Worm (Caenorhabditis elegans) whole organism, L1 larva: Measurements from ENCODE around the gene Y42G9A.1.

Experiments
- C34B4.2 ChIP-seq: sonication (generic microtip); optimal IDR thresholded peaks from 2 replicates; lab custom pipeline; 2017; ENCODE audit warnings: mild to moderate bottlenecking, missing genetic modification characterization, missing compliant biosample characterization
- F16B12.6 ChIP-seq: fragments of 150-350 bp; optimal IDR thresholded peaks from 2 replicates; lab custom pipeline; 2014; ENCODE audit warnings: missing biosample characterization, missing genetic modification characterization
- aha-1 ChIP-seq: fragments of 150-350 bp; optimal IDR thresholded peaks from 2 replicates; lab custom pipeline; 2014; ENCODE audit warnings: missing biosample characterization, missing genetic modification characterization
- alr-1 ChIP-seq: fragments of 200-800 bp; sonication (Bioruptor generic); optimal IDR thresholded peaks from 2 replicates; lab custom pipeline; 2018; ENCODE audit warnings: borderline replicate concordance, mild to moderate bottlenecking, missing genetic modification characterization, missing compliant biosample characterization
- ceh-63 ChIP-seq: fragments of 200-800 bp; sonication (Bioruptor generic); optimal IDR thresholded peaks from 2 replicates; lab custom pipeline; 2018; ENCODE audit warnings: mild to moderate bottlenecking, missing genetic modification characterization, missing compliant biosample characterization
- ces-1 ChIP-seq: fragments of 150-350 bp; optimal IDR thresholded peaks from 2 replicates; lab custom pipeline; 2014; ENCODE audit warnings: missing biosample characterization, missing genetic modification reagents, missing genetic modification characterization
- dpl-1 ChIP-seq, 3 experiments: fragments of 150-350 bp in 2 of 3; sonication (generic microtip) in 1 of 3; optimal IDR thresholded peaks; 2 replicates each; lab custom pipeline; 2014 to 2017; ENCODE audit warnings: missing biosample characterization in 3 of 3, missing genetic modification characterization in 3 of 3, missing genetic modification reagents in 3 of 3
- dsc-1 ChIP-seq: sonication (generic microtip); optimal IDR thresholded peaks from 2 replicates; lab custom pipeline; 2016; ENCODE audit warnings: mild to moderate bottlenecking, missing genetic modification characterization, missing compliant biosample characterization
- efl-1 ChIP-seq, 4 experiments: fragments of 150-350 bp; optimal IDR thresholded peaks in 3 of 4; peaks in 1 of 4; 1 replicate in 1 of 4; 2 replicates in 3 of 4; lab custom pipeline; 2014; ENCODE audit warnings: missing biosample characterization in 2 of 4, missing genetic modification characterization in 2 of 4, missing genetic modification reagents in 2 of 4
- egl-13 ChIP-seq: sonication (generic microtip); optimal IDR thresholded peaks from 2 replicates; lab custom pipeline; 2016; ENCODE audit warnings: missing genotype, missing genetic modification reagents, missing genetic modification characterization, missing compliant biosample characterization
- egl-27 ChIP-seq, 2 experiments: fragments of 150-350 bp in 1 of 2; sonication (generic microtip); optimal IDR thresholded peaks; 3 replicates each; lab custom pipeline; 2017 to 2018; ENCODE audit warnings: missing biosample characterization in 2 of 2, missing genetic modification characterization in 2 of 2, missing genetic modification reagents in 2 of 2
- elt-2 ChIP-seq: sonication (generic microtip); optimal IDR thresholded peaks from 2 replicates; lab custom pipeline; 2016; ENCODE audit warnings: missing genetic modification characterization, mild to moderate bottlenecking, inconsistent platforms, missing compliant biosample characterization, missing genetic modification reagents
- ets-5 ChIP-seq: fragments of 200-800 bp; sonication (Bioruptor generic); IDR thresholded peaks from 2 replicates; pipeline ENCODE4 v1.3.6; 2022; ENCODE audit warnings: missing genetic modification characterization, missing compliant biosample characterization
- fkh-10 ChIP-seq: sonication (generic microtip); optimal IDR thresholded peaks from 2 replicates; lab custom pipeline; 2017; ENCODE audit warnings: missing biosample characterization, missing genetic modification reagents, missing genetic modification characterization
- fkh-4 ChIP-seq: sonication (generic microtip); optimal IDR thresholded peaks from 2 replicates; lab custom pipeline; 2016; ENCODE audit warnings: missing compliant biosample characterization, missing genetic modification characterization, borderline replicate concordance
- fkh-8 ChIP-seq: sonication (generic microtip); optimal IDR thresholded peaks from 2 replicates; lab custom pipeline; 2016; ENCODE audit warnings: mild to moderate bottlenecking, missing genetic modification characterization, missing compliant biosample characterization
- grh-1 ChIP-seq: fragments of 200-800 bp; sonication (Bioruptor generic); IDR thresholded peaks from 2 replicates; pipeline ENCODE4 v1.3.6; 2022; ENCODE audit warnings: missing genetic modification reagents, missing genetic modification characterization, missing compliant biosample characterization
- hlh-17 ChIP-seq: fragments of 200-800 bp; sonication (Bioruptor generic); optimal IDR thresholded peaks from 2 replicates; lab custom pipeline; 2018; ENCODE audit warnings: missing genetic modification characterization, mild to moderate bottlenecking, missing compliant biosample characterization, moderate library complexity, borderline replicate concordance
- hpl-2 ChIP-seq: fragments of 150-350 bp; optimal IDR thresholded peaks from 2 replicates; lab custom pipeline; 2014; ENCODE audit warnings: missing biosample characterization, missing genetic modification reagents, missing genetic modification characterization
- irx-1 ChIP-seq: sonication (generic microtip); optimal IDR thresholded peaks from 2 replicates; lab custom pipeline; 2016; ENCODE audit warnings: missing genetic modification characterization, missing compliant biosample characterization
- isw-1 ChIP-seq: fragments of 200-800 bp; sonication (Bioruptor generic); IDR thresholded peaks from 2 replicates; pipeline ENCODE4 v1.3.6; 2022; ENCODE audit warnings: missing genetic modification characterization, missing compliant biosample characterization
- jun-1 ChIP-seq: fragments of 150-350 bp; optimal IDR thresholded peaks from 2 replicates; lab custom pipeline; 2014; ENCODE audit warnings: missing biosample characterization, missing genetic modification reagents, missing genetic modification characterization
- lin-14 ChIP-seq: fragments of 200-800 bp; sonication (Bioruptor generic); optimal IDR thresholded peaks from 2 replicates; lab custom pipeline; 2018; ENCODE audit warnings: mild to moderate bottlenecking, missing genetic modification characterization, moderate library complexity, missing compliant biosample characterization
- lin-35 ChIP-seq, 2 experiments: fragments of 150-350 bp; optimal IDR thresholded peaks; 2 replicates each; lab custom pipeline; 2014; ENCODE audit warnings: missing biosample characterization in 2 of 2, missing genetic modification characterization in 2 of 2, missing genetic modification reagents in 2 of 2
- lin-39 ChIP-seq: fragments of 150-350 bp; optimal IDR thresholded peaks from 2 replicates; lab custom pipeline; 2014; ENCODE audit warnings: missing biosample characterization, missing genetic modification reagents, missing genetic modification characterization
- mdl-1 ChIP-seq, 2 experiments: fragments of 150-350 bp; optimal IDR thresholded peaks; 2 replicates each; lab custom pipeline; 2014 to 2017; ENCODE audit warnings: missing biosample characterization in 2 of 2, missing genetic modification characterization in 2 of 2, inconsistent platforms in 1 of 2
- mep-1 ChIP-seq: fragments of 150-350 bp; optimal IDR thresholded peaks from 2 replicates; lab custom pipeline; 2014; ENCODE audit warnings: missing biosample characterization, missing genetic modification characterization
- nhr-12 ChIP-seq: sonication (generic microtip); optimal IDR thresholded peaks from 2 replicates; lab custom pipeline; 2017; ENCODE audit warnings: missing biosample characterization, missing genetic modification characterization
- nhr-19 ChIP-seq: fragments of 200-800 bp; sonication (Bioruptor generic); conservative IDR thresholded peaks from 2 replicates; pipeline ENCODE4 v1.3.6; 2022; ENCODE audit warnings: missing genetic modification characterization, missing compliant biosample characterization
- nhr-237 ChIP-seq: fragments of 150-350 bp; optimal IDR thresholded peaks from 2 replicates; lab custom pipeline; 2014; ENCODE audit warnings: missing biosample characterization, missing genetic modification characterization
- nhr-28 ChIP-seq: fragments of 150-350 bp; optimal IDR thresholded peaks from 2 replicates; lab custom pipeline; 2014; ENCODE audit warnings: missing biosample characterization, missing genetic modification characterization
- nhr-47 ChIP-seq: sonication (generic microtip); optimal IDR thresholded peaks from 2 replicates; lab custom pipeline; 2016; ENCODE audit warnings: mild to moderate bottlenecking, missing genetic modification characterization, moderate library complexity, missing compliant biosample characterization
- nhr-76 ChIP-seq: sonication (generic microtip); optimal IDR thresholded peaks from 2 replicates; lab custom pipeline; 2017; ENCODE audit warnings: missing biosample characterization, missing genetic modification characterization
- pax-3 ChIP-seq: fragments of 200-800 bp; sonication (Bioruptor generic); optimal IDR thresholded peaks from 2 replicates; lab custom pipeline; 2018; ENCODE audit warnings: mild to moderate bottlenecking, missing genetic modification characterization, moderate library complexity, missing compliant biosample characterization
- rnt-1 ChIP-seq: sonication (generic microtip); optimal IDR thresholded peaks from 2 replicates; lab custom pipeline; 2016; ENCODE audit warnings: mild to moderate bottlenecking, missing genetic modification characterization, moderate library complexity, missing compliant biosample characterization
- skn-1 ChIP-seq: fragments of 150-350 bp; optimal IDR thresholded peaks from 2 replicates; lab custom pipeline; 2014; ENCODE audit warnings: missing biosample characterization, missing genetic modification characterization
- sup-37 ChIP-seq: fragments of 200-800 bp; sonication (Bioruptor generic); optimal IDR thresholded peaks from 2 replicates; lab custom pipeline; 2018; ENCODE audit warnings: mild to moderate bottlenecking, missing genetic modification characterization, missing compliant biosample characterization
- tbx-2 ChIP-seq: sonication (generic microtip); optimal IDR thresholded peaks from 2 replicates; lab custom pipeline; 2016; ENCODE audit warnings: missing genetic modification characterization, missing compliant biosample characterization
- unc-86 ChIP-seq: sonication (generic microtip); optimal IDR thresholded peaks from 2 replicates; lab custom pipeline; 2016; ENCODE audit warnings: missing genetic modification characterization, missing compliant biosample characterization
- unc-98 ChIP-seq: fragments of 200-800 bp; sonication (Bioruptor generic); IDR thresholded peaks from 2 replicates; pipeline ENCODE4 v1.3.6; 2022; ENCODE audit warnings: missing genetic modification characterization, missing compliant biosample characterization
- xbp-1 ChIP-seq: sonication (generic microtip); optimal IDR thresholded peaks from 2 replicates; lab custom pipeline; 2016; ENCODE audit warnings: missing genetic modification characterization, missing compliant biosample characterization
- zip-4 ChIP-seq: fragments of 200-800 bp; sonication (Bioruptor generic); optimal IDR thresholded peaks from 2 replicates; lab custom pipeline; 2018; ENCODE audit warnings: mild to moderate bottlenecking, missing genetic modification characterization, moderate library complexity, missing compliant biosample characterization
- ztf-11 ChIP-seq, 2 experiments: sonication (generic microtip); optimal IDR thresholded peaks; 2 replicates each; lab custom pipeline; 2016 to 2017; ENCODE audit warnings: missing genetic modification characterization in 2 of 2, missing biosample characterization in 1 of 2, missing compliant biosample characterization in 1 of 2

Y42G9A.1 gene

ce11 chrIII:6194480-6194879 is 44.7 kb downstream of the Y42G9A.1 start, which contains the start of gene ugt-66:
Gene ugt-66, minus strand, starts transcription at chrIII:6194580.
- TF ChIP-seq unc-86 (tag; lab: Kevin White, UChicago) = no peak
- TF ChIP-seq fkh-10 = no peak
- no peak for TF ChIP-seq unc-98 (GFP tag; lab: Robert Waterston, UW)
- no peak for TF ChIP-seq xbp-1
- TF ChIP-seq C34B4.2 (tag; lab: Kevin White, UChicago) = no peak
- no peak for TF ChIP-seq lin-14 (GFP tag; lab: Kevin White, UChicago)
- no peak for TF ChIP-seq elt-2 (tag; lab: Kevin White, UChicago)
- TF ChIP-seq nhr-19 (GFP tag; lab: Robert Waterston, UW) = no peak
- TF ChIP-seq zip-4 (GFP tag; lab: Kevin White, UChicago) = no peak

DNA sequence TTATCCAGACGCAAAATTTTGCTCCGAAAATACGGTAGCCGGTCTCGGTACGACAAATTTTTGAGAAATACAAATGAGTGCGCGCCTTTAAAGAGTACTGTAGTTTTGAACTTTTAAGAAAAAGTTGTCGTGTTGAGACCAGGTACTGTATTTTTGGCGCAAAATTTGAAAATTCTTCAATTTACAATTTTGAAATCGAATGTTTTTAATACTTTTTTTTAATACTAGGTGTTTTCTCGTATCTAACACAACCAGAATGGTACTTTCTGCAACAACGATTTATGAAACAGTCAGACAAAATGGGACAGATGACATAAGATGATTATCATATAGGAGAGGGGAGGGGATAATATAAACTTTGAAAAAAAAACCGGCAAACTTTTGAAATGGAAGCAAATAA is 46.0 kb downstream of the Y42G9A.1 start:
- TF ChIP-seq egl-27 (tag; optimal IDR thresholded peaks at IDR 0.05; lab: Kevin White, UChicago) (no peak), nhr-237 (tag; lab: Kevin White, UChicago) (no peak), alr-1 (tag; lab: Kevin White, UChicago) (no peak), efl-1 (optimal IDR thresholded peaks at IDR 0.05; lab: Kevin White, UChicago) (no peak), efl-1 (GFP tag; optimal IDR thresholded peaks at IDR 0.05 in 1 of 2; lab: Kevin White, UChicago) (peak in 1 of 2 experiments; percentile 63), nhr-12 (tag; lab: Kevin White, UChicago) (no peak)

DNA sequence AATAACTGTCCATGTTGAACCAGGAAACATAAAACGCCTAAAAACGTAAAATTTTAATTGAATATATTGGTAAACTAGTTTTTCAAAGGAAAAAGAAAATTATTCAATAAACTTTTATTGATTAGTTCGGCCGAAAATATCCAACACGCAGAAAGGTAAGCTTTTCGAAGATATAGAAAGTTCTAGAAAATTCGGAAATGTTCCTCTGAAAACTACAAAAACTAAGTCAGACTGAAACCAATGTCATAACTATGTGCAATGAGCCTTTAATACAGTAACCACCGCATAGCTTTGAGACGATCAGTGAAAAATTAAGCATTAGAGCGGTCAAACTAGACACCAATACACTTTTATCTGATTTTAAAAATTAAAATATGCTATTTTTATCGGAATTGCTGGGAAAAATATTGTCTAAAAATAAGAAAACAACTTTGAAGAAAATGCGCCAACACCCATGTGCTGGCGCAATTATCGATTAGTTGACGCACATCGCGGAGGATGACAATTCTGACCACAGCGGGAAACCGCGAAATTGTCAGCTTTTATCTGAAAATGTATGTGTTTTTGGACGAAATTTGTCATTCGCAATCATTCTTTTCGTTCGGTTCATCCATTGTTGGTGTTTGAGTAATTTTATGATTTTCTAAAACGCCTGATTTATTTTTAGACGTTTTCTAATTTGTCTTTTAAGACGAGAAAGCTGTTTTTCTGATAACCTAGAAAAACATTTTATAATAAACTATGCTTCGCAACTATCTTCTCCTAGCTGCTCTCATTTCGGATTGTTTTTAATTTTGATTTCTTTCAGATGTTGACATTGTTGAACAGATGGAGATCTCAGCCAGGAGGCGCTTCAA is 48.8 kb downstream of the Y42G9A.1 start, which contains the start of the genes C23G10.7 and rpn-2:
Gene C23G10.7, minus strand, starts transcription at position 37 of the 857 bp plus-strand sequence.
Gene rpn-2, plus strand, starts transcription at position 807 of the 857 bp plus-strand sequence.
- no peak for TF ChIP-seq ets-5 (GFP tag; lab: Robert Waterston, UW)
- no peak for TF ChIP-seq egl-27 (tag; optimal IDR thresholded peaks at IDR 0.05; lab: Kevin White, UChicago)
- TF ChIP-seq elt-2 (tag; lab: Kevin White, UChicago) = peak; percentile 24
- TF ChIP-seq ztf-11 (tag; optimal IDR thresholded peaks at IDR 0.05; lab: Kevin White, UChicago) = no peak
- no peak for TF ChIP-seq ces-1
- peak; percentile 13 for TF ChIP-seq lin-39 (tag; lab: Kevin White, UChicago)
- peak; percentile 72 for TF ChIP-seq nhr-19 (GFP tag; lab: Robert Waterston, UW)
- peak; percentile 71 for TF ChIP-seq dsc-1
- TF ChIP-seq mep-1 (tag; lab: Kevin White, UChicago) = peak; percentile 90
- peak; percentile 9 for TF ChIP-seq egl-13 (tag; lab: Kevin White, UChicago)
- no peak for TF ChIP-seq hlh-17 (GFP tag; lab: Kevin White, UChicago)
- TF ChIP-seq sup-37 = peak; percentile 1
- peak; percentile 73 for TF ChIP-seq tbx-2
- no peak for TF ChIP-seq aha-1
- TF ChIP-seq fkh-10 = peak; percentile 20
- TF ChIP-seq irx-1 (tag; lab: Kevin White, UChicago) = peak; percentile 49
- TF ChIP-seq grh-1 (GFP tag; lab: Robert Waterston, UW) = peak; percentile 8; the same call in 1 of the 2 replicates
- TF ChIP-seq jun-1 (tag; lab: Kevin White, UChicago) = peak; percentile 29
- no peak for TF ChIP-seq nhr-12 (tag; lab: Kevin White, UChicago)
- peak; percentile 63 for TF ChIP-seq isw-1 (GFP tag; lab: Robert Waterston, UW)
- peak; percentile 53 to 79 (median 77) for TF ChIP-seq dpl-1 (GFP tag; optimal IDR thresholded peaks at IDR 0.05; lab: Kevin White, UChicago)
- peak; percentile 80 for TF ChIP-seq nhr-47 (tag; lab: Kevin White, UChicago)
- no peak for TF ChIP-seq nhr-76 (tag; lab: Kevin White, UChicago)
- TF ChIP-seq F16B12.6 = peak; percentile 52
- TF ChIP-seq unc-98 (GFP tag; lab: Robert Waterston, UW) = no peak
- TF ChIP-seq zip-4 (GFP tag; lab: Kevin White, UChicago) = peak; percentile 17
- no peak for TF ChIP-seq ceh-63 (GFP tag; lab: Kevin White, UChicago)
- TF ChIP-seq hpl-2 (GFP tag; lab: Kevin White, UChicago) = no peak
- TF ChIP-seq fkh-4 (tag; lab: Kevin White, UChicago) = peak; percentile 25
- TF ChIP-seq mdl-1 (tag; optimal IDR thresholded peaks at IDR 0.05; lab: Kevin White, UChicago) = peak in 1 of 2 experiments; percentile 55
- TF ChIP-seq efl-1 (optimal IDR thresholded peaks at IDR 0.05; lab: Kevin White, UChicago) = peak; percentile 74 to 79
- peak; percentile 72 to 97 for TF ChIP-seq efl-1 (GFP tag; optimal IDR thresholded peaks at IDR 0.05 in 1 of 2; lab: Kevin White, UChicago)
- no peak for TF ChIP-seq nhr-28 (tag; lab: Kevin White, UChicago)
- peak; percentile 67 for TF ChIP-seq xbp-1
- TF ChIP-seq fkh-8 (tag; lab: Kevin White, UChicago) = peak; percentile 44
- TF ChIP-seq lin-35 (GFP tag; optimal IDR thresholded peaks at IDR 0.05; lab: Kevin White, UChicago) = peak; percentile 71 to 82
- TF ChIP-seq pax-3 (tag; lab: Kevin White, UChicago) = no peak
- TF ChIP-seq skn-1 (tag; lab: Kevin White, UChicago) = peak; percentile 98
- peak; percentile 89 for TF ChIP-seq rnt-1 (tag; lab: Kevin White, UChicago)
